Fruit fly (Drosophila melanogaster) Kc167 (cell line): ENCODE measurements around the gene CG14400.

ENCODE experiments used
- Myc ChIP-seq: fragments of >200 bp; optimal IDR thresholded peaks from 2 replicates; lab custom pipeline; 2017; ENCODE audit warnings: missing external identifiers
- Sin3A ChIP-seq: fragments of >200 bp; optimal IDR thresholded peaks from 2 replicates; lab custom pipeline; 2018; ENCODE audit warnings: missing external identifiers
- h ChIP-seq: fragments of >200 bp; optimal IDR thresholded peaks from 3 replicates; lab custom pipeline; 2018; ENCODE audit warnings: missing external identifiers
- insv ChIP-seq: fragments of >200 bp; optimal IDR thresholded peaks from 3 replicates; lab custom pipeline; 2018; ENCODE audit warnings: missing external identifiers
- psq ChIP-seq: fragments of >200 bp; optimal IDR thresholded peaks from 2 replicates; lab custom pipeline; 2017; ENCODE audit warnings: missing external identifiers
- ttk ChIP-seq: sonication (Bioruptor generic); optimal IDR thresholded peaks from 2 replicates; lab custom pipeline; 2017; ENCODE audit warnings: missing external identifiers

The CG14400 gene

DNA sequence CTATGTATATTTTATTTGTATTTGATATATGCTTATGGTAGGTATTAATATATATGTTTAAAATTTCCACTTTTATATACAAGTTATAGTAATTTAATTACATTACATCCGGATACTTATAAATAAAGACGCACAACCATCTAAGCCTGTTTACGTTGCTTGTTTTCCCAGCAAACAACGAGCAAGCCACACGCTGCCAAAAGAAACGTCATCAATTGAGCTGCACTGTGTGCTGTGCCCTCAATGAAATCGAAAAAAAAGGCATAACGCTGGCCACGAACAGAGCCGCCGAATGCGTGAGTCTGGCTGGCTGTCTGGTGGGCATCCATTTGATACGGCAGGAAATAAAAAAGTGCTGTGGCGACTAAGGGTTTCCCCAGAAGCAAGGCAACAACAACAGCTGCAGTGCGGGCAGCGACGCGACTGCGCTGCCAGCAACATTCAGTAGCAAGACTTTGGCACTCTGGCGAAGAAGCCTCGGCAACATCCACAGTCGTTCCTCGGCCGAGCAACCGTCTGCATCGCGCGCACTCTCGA is 5.5 kb downstream of the CG14400 start, which contains the start of gene twit:
Gene twit, plus strand, starts transcription at position 487 of the 537 bp plus-strand sequence.
- TF ChIP-seq h (lab: Kevin White, UChicago) (no peak), psq (lab: Kevin White, UChicago) (no peak), Myc (lab: Kevin White, UChicago) (no peak), insv (no peak), ttk (lab: Kevin White, UChicago) (no peak), Sin3A (no peak)

dm6 chr2L:20851592-20851991 is 6.1 kb downstream of the CG14400 start:
- TF ChIP-seq Sin3A (no peak), insv (no peak), ttk (lab: Kevin White, UChicago) (no peak), psq (lab: Kevin White, UChicago) (no peak), h (lab: Kevin White, UChicago) (no peak), Myc (lab: Kevin White, UChicago) (no peak)

DNA sequence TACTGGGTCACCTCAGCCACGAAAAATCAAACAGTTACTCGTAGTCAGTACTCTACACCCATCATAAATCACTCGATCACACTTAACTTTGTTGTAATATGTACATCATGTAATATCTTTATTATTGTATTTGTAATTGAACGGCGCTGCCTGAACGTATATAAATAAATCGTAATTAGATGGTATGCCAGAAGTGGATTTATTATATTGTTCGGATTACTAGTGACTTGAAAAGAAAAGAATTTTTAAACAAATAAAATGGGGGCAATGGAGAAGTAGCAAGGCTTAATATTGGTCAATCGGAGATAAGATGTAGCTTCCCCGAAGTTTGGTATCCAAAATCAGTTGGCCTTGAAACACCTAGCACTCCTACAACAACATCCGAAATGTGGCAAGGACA is 8.7 kb downstream of the CG14400 start, which contains the start of gene CG14402:
Gene CG14402, plus strand, starts transcription at position 301 of the 400 bp plus-strand sequence.
- TF ChIP-seq ttk (lab: Kevin White, UChicago): no peak
- TF ChIP-seq h (lab: Kevin White, UChicago): no peak
- no peak for TF ChIP-seq insv
- no peak for TF ChIP-seq Sin3A
- no peak for TF ChIP-seq psq (lab: Kevin White, UChicago)
- no peak for TF ChIP-seq Myc (lab: Kevin White, UChicago)

dm6 chr2L:20844381-20844780 is 13.3 kb downstream of the CG14400 start:
- TF ChIP-seq ttk (lab: Kevin White, UChicago): no peak
- TF ChIP-seq psq (lab: Kevin White, UChicago): no peak

dm6 chr2L:20840462-20841038 is 17.1 kb downstream of the CG14400 start, which contains the start of gene CG31676:
Gene CG31676 (plus strand): TSS chr2L:20840750.
- TF ChIP-seq Sin3A (no peak), psq (lab: Kevin White, UChicago) (no peak), h (lab: Kevin White, UChicago) (no peak), Myc (lab: Kevin White, UChicago) (no peak), ttk (lab: Kevin White, UChicago) (no peak), insv (no peak)

dm6 chr2L:20840006-20840405 is 17.7 kb downstream of the CG14400 start:
- TF ChIP-seq Myc (lab: Kevin White, UChicago) (no peak), Sin3A (no peak), ttk (lab: Kevin White, UChicago) (no peak), psq (lab: Kevin White, UChicago) (no peak), h (lab: Kevin White, UChicago) (no peak), insv (no peak)

DNA sequence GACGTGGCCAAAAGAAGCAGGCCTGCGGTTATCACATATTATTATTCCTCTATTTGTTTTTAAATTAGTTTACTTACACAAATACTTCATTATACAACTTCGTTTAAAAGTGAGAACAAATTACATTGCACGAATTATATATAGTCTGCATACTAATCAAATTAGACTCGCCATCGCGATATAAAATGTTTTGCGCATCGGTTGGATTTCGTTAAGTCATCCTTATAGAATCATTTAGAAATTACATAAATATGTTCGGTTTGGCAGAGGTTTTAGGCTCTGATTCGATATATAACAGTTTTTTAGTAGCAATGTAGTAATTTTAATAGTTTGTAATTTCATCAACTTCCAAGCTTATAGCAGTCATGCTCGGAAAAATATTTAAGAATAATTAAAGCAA is 19.8 kb downstream of the CG14400 start, which contains the start of gene Spn38F:
Gene Spn38F, minus strand, starts transcription at position 101 of the 400 bp plus-strand sequence.
- TF ChIP-seq psq (lab: Kevin White, UChicago): no peak
- TF ChIP-seq h (lab: Kevin White, UChicago): no peak
- no peak for TF ChIP-seq Myc (lab: Kevin White, UChicago)
- no peak for TF ChIP-seq ttk (lab: Kevin White, UChicago)
- TF ChIP-seq insv: no peak
- TF ChIP-seq Sin3A: no peak

DNA sequence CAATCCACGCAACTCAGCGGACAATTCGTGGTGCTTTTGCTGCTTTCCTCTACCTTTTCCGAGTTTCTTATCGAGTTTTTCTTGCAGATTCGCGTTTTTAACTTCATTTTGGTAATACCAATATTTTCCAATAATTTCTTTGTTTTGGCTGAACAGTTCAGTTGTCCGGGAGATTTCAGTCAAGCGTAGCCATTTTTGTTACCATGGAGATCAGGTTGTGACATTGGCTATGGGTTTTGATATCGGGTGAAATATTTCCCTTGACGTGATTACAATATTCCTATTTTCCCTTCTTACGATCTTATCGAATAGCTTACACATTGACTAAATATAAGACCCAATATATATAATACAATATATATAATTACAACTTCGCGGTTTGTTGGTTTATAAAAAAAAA is 22.2 kb downstream of the CG14400 start, which contains the start of gene Oseg5:
Gene Oseg5, minus strand, starts transcription at position 340 of the 400 bp plus-strand sequence.
- TF ChIP-seq insv (no peak), ttk (lab: Kevin White, UChicago) (no peak), psq (lab: Kevin White, UChicago) (no peak), Sin3A (no peak), h (lab: Kevin White, UChicago) (no peak), Myc (lab: Kevin White, UChicago) (no peak)

DNA sequence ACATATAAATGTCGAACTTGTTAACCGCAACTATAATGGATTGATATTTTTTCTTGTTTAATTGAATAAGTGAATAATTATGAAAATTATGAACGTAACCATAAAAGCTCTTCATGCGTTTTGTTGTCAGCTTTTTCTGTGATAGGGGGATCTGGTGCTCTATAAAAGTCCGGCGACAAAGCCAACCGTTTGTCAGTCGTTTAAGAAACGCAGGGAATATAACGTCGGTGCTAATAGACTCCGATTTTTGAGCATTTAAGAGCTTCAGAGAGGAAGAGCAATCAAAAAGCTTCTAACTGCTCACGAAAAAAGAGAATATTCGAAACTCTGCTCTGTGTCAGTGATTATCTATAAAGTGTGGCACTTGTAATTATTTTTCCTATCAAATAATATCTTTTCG is 26.6 kb downstream of the CG14400 start, which contains the start of gene CG31674:
Gene CG31674, plus strand, starts transcription at position 203 of the 400 bp plus-strand sequence.
- TF ChIP-seq psq (lab: Kevin White, UChicago): no peak
- TF ChIP-seq Sin3A: no peak
- TF ChIP-seq Myc (lab: Kevin White, UChicago): no peak
- no peak for TF ChIP-seq h (lab: Kevin White, UChicago)
- TF ChIP-seq ttk (lab: Kevin White, UChicago): no peak
- TF ChIP-seq insv: no peak

- TF ChIP-seq ttk (lab: Kevin White, UChicago) (no peak), Sin3A (no peak), psq (lab: Kevin White, UChicago) (no peak), insv (no peak), Myc (lab: Kevin White, UChicago) (no peak), h (lab: Kevin White, UChicago) (no peak)
Observed at dm6 chr2L:20829755-20830396, 27.8 kb downstream of the CG14400 start.

- TF ChIP-seq Sin3A (no peak), ttk (lab: Kevin White, UChicago) (no peak), h (lab: Kevin White, UChicago) (no peak), insv (no peak), psq (lab: Kevin White, UChicago) (no peak), Myc (lab: Kevin White, UChicago) (no peak)
Observed at dm6 chr2L:20829309-20829708, 28.4 kb downstream of the CG14400 start, which contains the start of gene CG31673. Gene CG31673 (plus strand): TSS chr2L:20829609.

DNA sequence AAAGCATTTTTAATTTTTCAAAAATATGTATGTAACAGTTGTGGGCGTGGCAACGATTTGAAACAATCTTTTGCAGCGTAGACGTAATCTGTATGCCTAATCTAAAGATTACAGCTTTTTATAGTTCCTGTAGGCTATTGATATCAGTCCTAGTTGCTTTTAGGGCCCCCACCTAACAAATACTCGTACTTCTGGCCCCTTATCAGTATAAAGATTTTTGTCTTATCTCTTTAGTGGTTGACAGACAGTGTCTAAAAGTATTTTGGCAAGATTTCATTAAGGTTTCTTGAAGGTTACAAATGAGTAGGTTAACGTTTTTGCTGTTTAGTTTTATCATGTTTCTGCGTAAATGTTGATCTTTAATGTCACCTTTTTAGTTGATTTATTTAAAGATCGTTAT is 29.0 kb downstream of the CG14400 start:
- no peak for TF ChIP-seq Myc (lab: Kevin White, UChicago)
- TF ChIP-seq insv: no peak
- no peak for TF ChIP-seq psq (lab: Kevin White, UChicago)
- no peak for TF ChIP-seq h (lab: Kevin White, UChicago)
- no peak for TF ChIP-seq Sin3A
- TF ChIP-seq ttk (lab: Kevin White, UChicago): no peak
